Fruit fly (Drosophila melanogaster) whole organism, adult: ENCODE measurements around the gene CG11674.

Experiments used
- CG11617 ChIP-seq: fragments of 200-800 bp; sonication (Bioruptor generic); optimal IDR thresholded peaks from 2 replicates; lab custom pipeline; 2017; ENCODE audit warnings: mild to moderate bottlenecking, missing biosample characterization, missing genetic modification reagents, missing genetic modification characterization
- CG12768 ChIP-seq: fragments of 200-800 bp; sonication (Bioruptor generic); optimal IDR thresholded peaks from 2 replicates; lab custom pipeline; 2017; ENCODE audit warnings: missing biosample characterization, missing genetic modification characterization, mild to moderate bottlenecking, moderate library complexity, missing genetic modification reagents
- CG1620 ChIP-seq: fragments of 200-800 bp; sonication (Bioruptor generic); optimal IDR thresholded peaks from 2 replicates; lab custom pipeline; 2016; ENCODE audit warnings: missing biosample characterization, missing genetic modification characterization
- CG5204 ChIP-seq: fragments of 200-800 bp; sonication (Bioruptor generic); optimal IDR thresholded peaks from 2 replicates; lab custom pipeline; 2016; ENCODE audit warnings: missing biosample characterization, missing genetic modification characterization
- CG7101 ChIP-seq: fragments of 200-800 bp; sonication (Bioruptor generic); optimal IDR thresholded peaks from 2 replicates; lab custom pipeline; 2018; ENCODE audit warnings: missing biosample characterization, mild to moderate bottlenecking, missing genetic modification characterization, moderate library complexity
- Clk ChIP-seq: fragments of 200-800 bp; sonication (Bioruptor generic); optimal IDR thresholded peaks from 2 replicates; lab custom pipeline; 2017; ENCODE audit warnings: missing biosample characterization, missing genetic modification characterization
- Crg-1 ChIP-seq: fragments of 200-800 bp; sonication (Bioruptor generic); optimal IDR thresholded peaks from 2 replicates; lab custom pipeline; 2016; ENCODE audit warnings: missing biosample characterization, missing genetic modification characterization
- Mnt ChIP-seq: fragments of 200-800 bp; sonication (Bioruptor generic); optimal IDR thresholded peaks from 2 replicates; lab custom pipeline; 2016; ENCODE audit warnings: missing biosample characterization, mild to moderate bottlenecking, missing genetic modification characterization
- bab1 ChIP-seq: fragments of 200-800 bp; sonication (Bioruptor generic); optimal IDR thresholded peaks from 3 replicates; lab custom pipeline; 2019; ENCODE audit warnings: missing biosample characterization, mild to moderate bottlenecking, missing genetic modification characterization, moderate library complexity
- kay ChIP-seq: fragments of 200-800 bp; sonication (Bioruptor generic); peaks from one replicate; lab custom pipeline; 2016; ENCODE audit warnings: missing biosample characterization, missing genetic modification characterization, borderline replicate concordance

dm6 chrX:14242479-14242878 is 16.8 kb upstream of the CG11674 start, which contains the start of gene mRNA-cap:
- TF ChIP-seq Crg-1 (GFP tag; lab: Kevin White, UChicago), result no peak
- no peak for TF ChIP-seq CG1620 (GFP tag; lab: Kevin White, UChicago)
- no peak for TF ChIP-seq Clk
- TF ChIP-seq CG12768 (GFP tag; lab: Kevin White, UChicago), result no peak
- no peak for TF ChIP-seq CG11617 (GFP tag; lab: Kevin White, UChicago)
- TF ChIP-seq kay (GFP tag; lab: Kevin White, UChicago), result no peak
- no peak for TF ChIP-seq CG7101
- TF ChIP-seq CG5204, result no peak
- no peak for TF ChIP-seq Mnt (GFP tag; lab: Kevin White, UChicago)
- TF ChIP-seq bab1 (GFP tag; lab: Kevin White, UChicago), result no peak
